Worm (Caenorhabditis elegans) whole organism, late embryonic: Measurements from ENCODE around the gene gcy-11.

ENCODE experiments used
- C38D4.7 ChIP-seq: fragments of 200-800 bp; sonication (Bioruptor generic); optimal IDR thresholded peaks from 2 replicates; lab custom pipeline; 2018; ENCODE audit warnings: mild to moderate bottlenecking, missing genetic modification characterization, moderate library complexity, missing compliant biosample characterization
- F13H6.1 ChIP-seq: sonication (generic microtip); optimal IDR thresholded peaks from 2 replicates; lab custom pipeline; 2016; ENCODE audit warnings: missing genetic modification characterization, missing compliant biosample characterization
- K02D7.2 ChIP-seq: sonication (generic microtip); optimal IDR thresholded peaks from 2 replicates; lab custom pipeline; 2017; ENCODE audit warnings: mild to moderate bottlenecking, missing genetic modification characterization, missing compliant biosample characterization
- K09A11.1 ChIP-seq: sonication (generic microtip); optimal IDR thresholded peaks from 2 replicates; lab custom pipeline; 2017; ENCODE audit warnings: antibody characterized with exemption, mild to moderate bottlenecking, missing genetic modification characterization, missing compliant biosample characterization; ENCODE audit not compliant: insufficient read depth
- Y22D7AL.16 ChIP-seq: sonication (generic microtip); optimal IDR thresholded peaks from 2 replicates; lab custom pipeline; 2016; ENCODE audit warnings: missing genetic modification characterization, missing compliant biosample characterization
- ahr-1 ChIP-seq: sonication (generic microtip); optimal IDR thresholded peaks from 2 replicates; lab custom pipeline; 2016; ENCODE audit warnings: missing genetic modification characterization, missing compliant biosample characterization
- ceh-14 ChIP-seq: sonication (generic microtip); optimal IDR thresholded peaks from 2 replicates; lab custom pipeline; 2016; ENCODE audit warnings: missing genotype, missing genetic modification characterization, missing compliant biosample characterization
- ceh-18 ChIP-seq: sonication (generic microtip); optimal IDR thresholded peaks from 2 replicates; lab custom pipeline; 2016; ENCODE audit warnings: missing genetic modification characterization, missing compliant biosample characterization
- ceh-2 ChIP-seq: sonication (generic microtip); optimal IDR thresholded peaks from 2 replicates; lab custom pipeline; 2016; ENCODE audit warnings: missing genotype, missing genetic modification characterization, missing compliant biosample characterization
- ceh-22 ChIP-seq: sonication (generic microtip); optimal IDR thresholded peaks from 2 replicates; lab custom pipeline; 2017; ENCODE audit warnings: missing biosample characterization, missing genetic modification characterization
- ceh-30 ChIP-seq: fragments of 150-350 bp; optimal IDR thresholded peaks from 2 replicates; lab custom pipeline; 2014; ENCODE audit warnings: missing biosample characterization, missing genetic modification characterization
- ceh-31 ChIP-seq: sonication (generic microtip); optimal IDR thresholded peaks from 2 replicates; lab custom pipeline; 2016; ENCODE audit warnings: missing genetic modification characterization, missing compliant biosample characterization
- ceh-6 ChIP-seq: fragments of 200-800 bp; sonication (Bioruptor generic); optimal IDR thresholded peaks from 2 replicates; lab custom pipeline; 2018; ENCODE audit warnings: mild to moderate bottlenecking, missing genetic modification characterization, missing compliant biosample characterization
- ceh-9 ChIP-seq: sonication (generic microtip); optimal IDR thresholded peaks from 2 replicates; lab custom pipeline; 2016; ENCODE audit warnings: mild to moderate bottlenecking, missing genetic modification characterization, inconsistent platforms, missing compliant biosample characterization
- dmd-4 ChIP-seq: sonication (generic microtip); optimal IDR thresholded peaks from 2 replicates; lab custom pipeline; 2016; ENCODE audit warnings: borderline replicate concordance, missing genetic modification characterization, missing compliant biosample characterization
- elt-2 ChIP-seq: sonication (generic microtip); optimal IDR thresholded peaks from 2 replicates; lab custom pipeline; 2016; ENCODE audit warnings: missing genetic modification reagents, missing genetic modification characterization, missing compliant biosample characterization
- elt-4 ChIP-seq: sonication (generic microtip); optimal IDR thresholded peaks from 2 replicates; lab custom pipeline; 2016; ENCODE audit warnings: missing genetic modification characterization, missing compliant biosample characterization
- ets-4 ChIP-seq: sonication (generic microtip); optimal IDR thresholded peaks from 2 replicates; lab custom pipeline; 2016; ENCODE audit warnings: missing genetic modification characterization, missing compliant biosample characterization
- eyg-1 ChIP-seq: sonication (generic microtip); optimal IDR thresholded peaks from 2 replicates; lab custom pipeline; 2016; ENCODE audit warnings: missing genotype, missing genetic modification characterization, missing compliant biosample characterization
- fkh-6 ChIP-seq: sonication (generic microtip); optimal IDR thresholded peaks from 2 replicates; lab custom pipeline; 2016; ENCODE audit warnings: missing genetic modification characterization, missing compliant biosample characterization
- gmeb-2 ChIP-seq: sonication (generic microtip); optimal IDR thresholded peaks from 2 replicates; lab custom pipeline; 2016; ENCODE audit warnings: missing genetic modification characterization, inconsistent platforms, missing compliant biosample characterization
- hlh-13 ChIP-seq: fragments of 200-800 bp; sonication (Bioruptor generic); optimal IDR thresholded peaks from 2 replicates; lab custom pipeline; 2018; ENCODE audit warnings: mild to moderate bottlenecking, missing genetic modification characterization, missing compliant biosample characterization
- hlh-8 ChIP-seq: sonication (generic microtip); optimal IDR thresholded peaks from 2 replicates; lab custom pipeline; 2016; ENCODE audit warnings: missing genotype, missing genetic modification characterization, missing compliant biosample characterization
- lin-11 ChIP-seq: fragments of 200-800 bp; sonication (Bioruptor generic); optimal IDR thresholded peaks from 2 replicates; lab custom pipeline; 2018; ENCODE audit warnings: mild to moderate bottlenecking, missing genetic modification characterization, missing compliant biosample characterization
- madf-2 ChIP-seq: sonication (generic microtip); optimal IDR thresholded peaks from 2 replicates; lab custom pipeline; 2017; ENCODE audit warnings: missing genetic modification characterization, missing compliant biosample characterization
- mec-3 ChIP-seq: sonication (generic microtip); optimal IDR thresholded peaks from 2 replicates; lab custom pipeline; 2016; ENCODE audit warnings: borderline replicate concordance, missing genetic modification characterization, missing compliant biosample characterization
- nfya-1 ChIP-seq: sonication (generic microtip); optimal IDR thresholded peaks from 2 replicates; lab custom pipeline; 2017; ENCODE audit warnings: missing genetic modification characterization, mild to moderate bottlenecking, missing compliant biosample characterization, antibody characterized with exemption, moderate library complexity
- nhr-11 ChIP-seq: fragments of 150-350 bp; optimal IDR thresholded peaks from 2 replicates; lab custom pipeline; 2014; ENCODE audit warnings: missing biosample characterization, missing genetic modification characterization
- nhr-232 ChIP-seq: sonication (generic microtip); optimal IDR thresholded peaks from 2 replicates; lab custom pipeline; 2016; ENCODE audit warnings: missing genetic modification characterization, missing compliant biosample characterization
- odd-2 ChIP-seq: sonication (generic microtip); optimal IDR thresholded peaks from 2 replicates; lab custom pipeline; 2017; ENCODE audit warnings: antibody characterized with exemption, mild to moderate bottlenecking, missing genetic modification characterization, missing compliant biosample characterization
- pax-1 ChIP-seq: fragments of 150-350 bp; optimal IDR thresholded peaks from 2 replicates; lab custom pipeline; 2014; ENCODE audit warnings: missing biosample characterization, missing genetic modification characterization
- pha-2 ChIP-seq: sonication (generic microtip); optimal IDR thresholded peaks from 2 replicates; lab custom pipeline; 2017; ENCODE audit warnings: mild to moderate bottlenecking, missing genetic modification characterization, missing compliant biosample characterization
- pha-4 ChIP-seq: fragments of 150-350 bp; optimal IDR thresholded peaks from 2 replicates; lab custom pipeline; 2018; ENCODE audit warnings: missing biosample characterization, missing genetic modification reagents, missing genetic modification characterization
- sox-2 ChIP-seq: fragments of 200-800 bp; sonication (Bioruptor generic); IDR thresholded peaks from 2 replicates; pipeline ENCODE4 v1.3.6; 2022; ENCODE audit warnings: missing genetic modification reagents, missing genetic modification characterization, missing compliant biosample characterization
- syd-9 ChIP-seq: sonication (generic microtip); optimal IDR thresholded peaks from 2 replicates; lab custom pipeline; 2016; ENCODE audit warnings: mild to moderate bottlenecking, missing genetic modification characterization, moderate library complexity, missing compliant biosample characterization
- tbx-2 ChIP-seq: sonication (generic microtip); optimal IDR thresholded peaks from 2 replicates; lab custom pipeline; 2016; ENCODE audit warnings: missing genetic modification characterization, missing compliant biosample characterization
- ttx-3 ChIP-seq: sonication (generic microtip); optimal IDR thresholded peaks from 2 replicates; lab custom pipeline; 2016; ENCODE audit warnings: missing genetic modification reagents, missing genetic modification characterization, missing compliant biosample characterization
- unc-3 ChIP-seq, 2 experiments: fragments of 200-800 bp in 1 of 2; sonication (Bioruptor generic) in 1 of 2; sonication (generic microtip) in 1 of 2; conservative IDR thresholded peaks in 1 of 2; optimal IDR thresholded peaks in 1 of 2; 2 replicates each; pipeline versions ENCODE4 v1.3.6 to Lab custom; 2016 to 2022; ENCODE audit warnings: missing compliant biosample characterization in 2 of 2, missing genetic modification characterization in 2 of 2, missing genetic modification reagents in 1 of 2
- unc-42 ChIP-seq: sonication (generic microtip); optimal IDR thresholded peaks from 2 replicates; lab custom pipeline; 2016; ENCODE audit warnings: missing genotype, missing genetic modification characterization, missing compliant biosample characterization
- unc-55 ChIP-seq: sonication (generic microtip); optimal IDR thresholded peaks from 2 replicates; lab custom pipeline; 2017; ENCODE audit warnings: missing biosample characterization, missing genetic modification reagents, missing genetic modification characterization
- unc-86 ChIP-seq: sonication (generic microtip); optimal IDR thresholded peaks from 2 replicates; lab custom pipeline; 2016; ENCODE audit warnings: missing genetic modification characterization, missing compliant biosample characterization
- zip-5 ChIP-seq: sonication (generic microtip); optimal IDR thresholded peaks from 2 replicates; lab custom pipeline; 2016; ENCODE audit warnings: missing genetic modification characterization, missing compliant biosample characterization
- ztf-16 ChIP-seq: sonication (generic microtip); optimal IDR thresholded peaks from 2 replicates; lab custom pipeline; 2017; ENCODE audit warnings: missing genetic modification characterization, missing compliant biosample characterization

Gene gcy-11

ce11 chrX:17019098-17019497, 36.3 kb downstream of the gcy-11 start:
- no peak for TF ChIP-seq dmd-4 (tag; lab: Kevin White, UChicago)
- TF ChIP-seq unc-55: no peak
- TF ChIP-seq ceh-14 (tag; lab: Kevin White, UChicago): no peak
- TF ChIP-seq C38D4.7: no peak
- no peak for TF ChIP-seq K09A11.1 (tag; lab: Kevin White, UChicago)

- no peak for TF ChIP-seq fkh-6 (tag; lab: Kevin White, UChicago)
- TF ChIP-seq pha-2 (tag; lab: Kevin White, UChicago): no peak
- no peak for TF ChIP-seq ahr-1 (tag; lab: Kevin White, UChicago)
- no peak for TF ChIP-seq hlh-8 (tag; lab: Kevin White, UChicago)
- no peak for TF ChIP-seq ets-4 (tag; lab: Kevin White, UChicago)
- TF ChIP-seq F13H6.1 (tag; lab: Kevin White, UChicago): no peak
- no peak for TF ChIP-seq mec-3 (tag; lab: Kevin White, UChicago)
- TF ChIP-seq unc-42 (tag; lab: Kevin White, UChicago): no peak
- TF ChIP-seq pax-1 (tag; lab: Kevin White, UChicago): no peak
- no peak for TF ChIP-seq elt-4 (tag; lab: Kevin White, UChicago)
Measured at ce11 chrX:17013162-17013561, 42.2 kb downstream of the gcy-11 start, which contains the start of gene F35B3.3. Gene F35B3.3 (plus strand): TSS chrX:17013462.

ce11 chrX:17006843-17007242, 48.5 kb downstream of the gcy-11 start:
- TF ChIP-seq ceh-6 (GFP tag; lab: Kevin White, UChicago) (no peak), Y22D7AL.16 (tag; lab: Kevin White, UChicago) (no peak), unc-3 (GFP tag; conservative IDR thresholded peaks at IDR 0.05; lab: Robert Waterston, UW) (no peak), unc-3 (tag; optimal IDR thresholded peaks at IDR 0.05; lab: Kevin White, UChicago) (no peak), fkh-6 (tag; lab: Kevin White, UChicago) (no peak), pha-4 (no peak), lin-11 (no peak), eyg-1 (tag; lab: Kevin White, UChicago) (no peak), ceh-9 (tag; lab: Kevin White, UChicago) (no peak), gmeb-2 (tag; lab: Kevin White, UChicago) (no peak), nhr-11 (tag; lab: Kevin White, UChicago) (no peak), ttx-3 (tag; lab: Kevin White, UChicago) (no peak)

- no peak for TF ChIP-seq tbx-2
- no peak for TF ChIP-seq ztf-16 (tag; lab: Kevin White, UChicago)
- TF ChIP-seq nfya-1: peak; percentile 1
- no peak for TF ChIP-seq hlh-13 (GFP tag; lab: Kevin White, UChicago)
- no peak for TF ChIP-seq unc-86 (tag; lab: Kevin White, UChicago)
- no peak for TF ChIP-seq odd-2 (tag; lab: Kevin White, UChicago)
- no peak for TF ChIP-seq elt-4 (tag; lab: Kevin White, UChicago)
- no peak for TF ChIP-seq ceh-6 (GFP tag; lab: Kevin White, UChicago)
- no peak for TF ChIP-seq syd-9 (tag; lab: Kevin White, UChicago)
- no peak for TF ChIP-seq sox-2
- peak; percentile 52 for TF ChIP-seq ceh-14 (tag; lab: Kevin White, UChicago)
- no peak for TF ChIP-seq gmeb-2 (tag; lab: Kevin White, UChicago)
- no peak for TF ChIP-seq ceh-9 (tag; lab: Kevin White, UChicago)
- TF ChIP-seq ceh-31 (tag; lab: Kevin White, UChicago): peak; percentile 26
- TF ChIP-seq ceh-2 (tag; lab: Kevin White, UChicago): no peak
- TF ChIP-seq ets-4 (tag; lab: Kevin White, UChicago): no peak
- TF ChIP-seq ahr-1 (tag; lab: Kevin White, UChicago): no peak
- TF ChIP-seq ceh-22 (tag; lab: Kevin White, UChicago): no peak
- no peak for TF ChIP-seq Y22D7AL.16 (tag; lab: Kevin White, UChicago)
- peak; percentile 66 for TF ChIP-seq unc-3 (GFP tag; conservative IDR thresholded peaks at IDR 0.05; lab: Robert Waterston, UW)
- TF ChIP-seq unc-3 (tag; optimal IDR thresholded peaks at IDR 0.05; lab: Kevin White, UChicago): peak; percentile 98
- TF ChIP-seq nhr-232 (tag; lab: Kevin White, UChicago): no peak
- no peak for TF ChIP-seq pha-4
- no peak for TF ChIP-seq lin-11
- TF ChIP-seq unc-42 (tag; lab: Kevin White, UChicago): peak; percentile 92
- no peak for TF ChIP-seq ceh-18 (tag; lab: Kevin White, UChicago)
- no peak for TF ChIP-seq pha-2 (tag; lab: Kevin White, UChicago)
- no peak for TF ChIP-seq zip-5 (tag; lab: Kevin White, UChicago)
- TF ChIP-seq ceh-30 (tag; lab: Kevin White, UChicago): no peak
- TF ChIP-seq C38D4.7: no peak
- TF ChIP-seq elt-2 (tag; lab: Kevin White, UChicago): no peak
- TF ChIP-seq madf-2: no peak
- TF ChIP-seq F13H6.1 (tag; lab: Kevin White, UChicago): no peak
- TF ChIP-seq K02D7.2 (tag; lab: Kevin White, UChicago): no peak
Measured at ce11 chrX:17003473-17004123, 51.8 kb downstream of the gcy-11 start.
